Worm (Caenorhabditis elegans) whole organism, L4 larva: ENCODE data around the gene mrt-2.

ENCODE experiments used
- F10B5.3 ChIP-seq: sonication (generic microtip); optimal IDR thresholded peaks from 2 replicates; lab custom pipeline; 2016; ENCODE audit warnings: mild to moderate bottlenecking, missing genetic modification characterization, missing compliant biosample characterization
- F44E2.7 ChIP-seq: fragments of 200-800 bp; sonication (Bioruptor generic); IDR thresholded peaks from 2 replicates; pipeline ENCODE4 v2.1.2; 2022; ENCODE audit warnings: missing genetic modification characterization, missing compliant biosample characterization
- Y5F2A.4 ChIP-seq: fragments of 200-800 bp; sonication (Bioruptor generic); optimal IDR thresholded peaks from 2 replicates; lab custom pipeline; 2018; ENCODE audit warnings: mild to moderate bottlenecking, missing genetic modification characterization, missing compliant biosample characterization
- ZK546.5 ChIP-seq, 2 experiments: sonication (generic microtip); optimal IDR thresholded peaks; 2 replicates each; lab custom pipeline; 2017; ENCODE audit warnings: missing biosample characterization in 2 of 2, missing genetic modification characterization in 2 of 2
- aha-1 ChIP-seq: fragments of 150-350 bp; peaks from one replicate; lab custom pipeline; 2014; ENCODE audit warnings: missing biosample characterization, missing genetic modification characterization
- aly-2 ChIP-seq: sonication (generic microtip); optimal IDR thresholded peaks from 2 replicates; lab custom pipeline; 2018; ENCODE audit warnings: missing biosample characterization, missing genetic modification characterization
- cey-2 ChIP-seq: sonication (generic microtip); optimal IDR thresholded peaks from 3 replicates; lab custom pipeline; 2017; ENCODE audit warnings: missing genetic modification characterization, mild to moderate bottlenecking, missing compliant biosample characterization, antibody characterized with exemption, borderline replicate concordance; ENCODE audit not compliant: insufficient read depth
- daf-16 ChIP-seq, 3 experiments: sonication (generic microtip); optimal IDR thresholded peaks; 2 replicates each; lab custom pipeline; 2016 to 2017; ENCODE audit warnings: missing genetic modification characterization in 3 of 3, missing genetic modification reagents in 3 of 3, mild to moderate bottlenecking in 2 of 3, missing compliant biosample characterization in 2 of 3, missing biosample characterization in 1 of 3, moderate library complexity in 1 of 3
- dmd-6 ChIP-seq: fragments of 200-800 bp; sonication (Bioruptor generic); IDR thresholded peaks from 2 replicates; pipeline ENCODE4 v1.3.6; 2022; ENCODE audit warnings: missing genetic modification reagents, missing genetic modification characterization, missing compliant biosample characterization
- duxl-1 ChIP-seq: sonication (generic microtip); optimal IDR thresholded peaks from 2 replicates; lab custom pipeline; 2016; ENCODE audit warnings: mild to moderate bottlenecking, missing genetic modification characterization, moderate library complexity, missing compliant biosample characterization; ENCODE audit not compliant: poor library complexity
- dve-1 ChIP-seq: sonication (generic microtip); optimal IDR thresholded peaks from 2 replicates; lab custom pipeline; 2017; ENCODE audit warnings: antibody characterized with exemption, mild to moderate bottlenecking, missing genetic modification characterization, missing compliant biosample characterization; ENCODE audit not compliant: insufficient read depth
- fos-1 ChIP-seq: fragments of 150-350 bp; optimal IDR thresholded peaks from 2 replicates; lab custom pipeline; 2014; ENCODE audit warnings: missing biosample characterization, missing genetic modification characterization
- hlh-11 ChIP-seq: fragments of 200-800 bp; sonication (Bioruptor generic); optimal IDR thresholded peaks from 2 replicates; lab custom pipeline; 2018; ENCODE audit warnings: mild to moderate bottlenecking, missing genetic modification characterization, missing compliant biosample characterization
- hlh-30 ChIP-seq: sonication (generic microtip); optimal IDR thresholded peaks from 2 replicates; lab custom pipeline; 2017; ENCODE audit warnings: antibody characterized with exemption, mild to moderate bottlenecking, missing genetic modification characterization, missing compliant biosample characterization; ENCODE audit not compliant: insufficient read depth
- hmg-1.1 ChIP-seq: fragments of 200-800 bp; sonication (Bioruptor generic); IDR thresholded peaks from 2 replicates; pipeline ENCODE4 v1.3.6; 2022; ENCODE audit warnings: missing genetic modification reagents, missing genetic modification characterization, missing compliant biosample characterization
- lin-1 ChIP-seq: fragments of 200-800 bp; sonication (Bioruptor generic); IDR thresholded peaks from 2 replicates; pipeline ENCODE4 v1.3.6; 2022; ENCODE audit warnings: missing genetic modification reagents, missing genetic modification characterization, missing compliant biosample characterization
- lin-38 ChIP-seq: fragments of 200-800 bp; sonication (Bioruptor generic); IDR thresholded peaks from 2 replicates; pipeline ENCODE4 v1.3.6; 2022; ENCODE audit warnings: missing genetic modification reagents, missing genetic modification characterization, missing compliant biosample characterization
- lin-39 ChIP-seq: fragments of 150-350 bp; optimal IDR thresholded peaks from 2 replicates; lab custom pipeline; 2014; ENCODE audit warnings: missing biosample characterization, missing genetic modification reagents, missing genetic modification characterization
- lir-3 ChIP-seq: sonication (generic microtip); optimal IDR thresholded peaks from 2 replicates; lab custom pipeline; 2016; ENCODE audit warnings: mild to moderate bottlenecking, missing genetic modification characterization, missing compliant biosample characterization
- madf-5 ChIP-seq, 2 experiments: fragments of 200-800 bp; sonication (Bioruptor generic); IDR thresholded peaks; 2 replicates each; pipeline ENCODE4 v1.3.6; 2022; ENCODE audit warnings: missing compliant biosample characterization in 2 of 2, missing genetic modification characterization in 2 of 2
- nhr-102 ChIP-seq: sonication (generic microtip); optimal IDR thresholded peaks from 2 replicates; lab custom pipeline; 2016; ENCODE audit warnings: mild to moderate bottlenecking, missing genetic modification characterization, moderate library complexity, missing compliant biosample characterization
- nhr-111 ChIP-seq: fragments of 200-800 bp; sonication (Bioruptor generic); optimal IDR thresholded peaks from 2 replicates; lab custom pipeline; 2018; ENCODE audit warnings: mild to moderate bottlenecking, missing genetic modification characterization, missing compliant biosample characterization
- nhr-28 ChIP-seq: fragments of 150-350 bp; optimal IDR thresholded peaks from 2 replicates; lab custom pipeline; 2014; ENCODE audit warnings: missing biosample characterization, missing genetic modification characterization
- nhr-41 ChIP-seq: fragments of 200-800 bp; sonication (Bioruptor generic); IDR thresholded peaks from 2 replicates; pipeline ENCODE4 v1.3.6; 2022; ENCODE audit warnings: missing genetic modification reagents, missing genetic modification characterization, missing compliant biosample characterization
- nhr-76 ChIP-seq: fragments of 150-350 bp; optimal IDR thresholded peaks from 2 replicates; lab custom pipeline; 2014; ENCODE audit warnings: missing biosample characterization, missing genetic modification characterization
- pha-4 ChIP-seq, 2 experiments: fragments of 150-350 bp in 1 of 2; fragments of 200-800 bp in 1 of 2; sonication (Bioruptor generic) in 1 of 2; IDR thresholded peaks in 1 of 2; optimal IDR thresholded peaks in 1 of 2; 2 replicates each; pipeline versions ENCODE4 v1.3.6 to Lab custom; 2014 to 2022; ENCODE audit warnings: missing genetic modification characterization in 2 of 2, missing genetic modification reagents in 2 of 2, missing biosample characterization in 1 of 2, missing compliant biosample characterization in 1 of 2
- saeg-2 ChIP-seq: fragments of 200-800 bp; sonication (Bioruptor generic); IDR thresholded peaks from 2 replicates; pipeline ENCODE4 v1.3.6; 2022; ENCODE audit warnings: missing genetic modification reagents, missing genetic modification characterization, missing compliant biosample characterization
- sdz-12 ChIP-seq: fragments of 200-800 bp; sonication (Bioruptor generic); optimal IDR thresholded peaks from 2 replicates; lab custom pipeline; 2018; ENCODE audit warnings: mild to moderate bottlenecking, missing genetic modification characterization, missing compliant biosample characterization
- set-16 ChIP-seq: fragments of 200-800 bp; sonication (Bioruptor generic); IDR thresholded peaks from 2 replicates; pipeline ENCODE4 v1.3.6; 2022; ENCODE audit warnings: missing genetic modification reagents, missing genetic modification characterization, missing compliant biosample characterization

mrt-2 gene

DNA sequence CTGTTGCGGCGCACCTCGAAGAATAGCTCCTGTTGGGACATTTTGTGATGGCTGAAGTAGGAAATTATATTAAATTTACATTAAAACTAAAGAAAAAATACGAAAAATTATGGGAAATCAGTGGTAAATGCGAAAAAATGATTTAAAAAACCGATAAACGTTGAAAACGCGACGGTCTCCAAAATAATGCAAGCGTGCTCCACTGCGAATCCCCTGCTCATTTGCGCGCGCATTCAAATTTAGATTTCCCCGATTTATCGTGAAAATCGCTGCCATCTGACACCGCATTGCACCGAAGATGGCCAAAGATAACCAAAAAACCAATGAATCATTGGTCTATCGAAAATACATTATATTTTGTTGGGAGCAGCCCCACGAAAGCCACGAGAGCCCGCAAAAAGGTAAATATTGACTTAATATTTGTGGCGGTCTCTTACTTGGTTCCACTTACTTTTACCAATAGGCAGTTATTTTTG lies 27.1 kb upstream of the mrt-2 start, which contains the start of the genes elb-1 and Y41C4A.11 (continued):
- no peak for TF ChIP-seq F44E2.7 (GFP tag; lab: Robert Waterston, UW)
- no peak for TF ChIP-seq lin-39 (tag; lab: Kevin White, UChicago)
- TF ChIP-seq aha-1 (tag; lab: Kevin White, UChicago): no peak
- TF ChIP-seq, all 104 proteins: peak for 18

DNA sequence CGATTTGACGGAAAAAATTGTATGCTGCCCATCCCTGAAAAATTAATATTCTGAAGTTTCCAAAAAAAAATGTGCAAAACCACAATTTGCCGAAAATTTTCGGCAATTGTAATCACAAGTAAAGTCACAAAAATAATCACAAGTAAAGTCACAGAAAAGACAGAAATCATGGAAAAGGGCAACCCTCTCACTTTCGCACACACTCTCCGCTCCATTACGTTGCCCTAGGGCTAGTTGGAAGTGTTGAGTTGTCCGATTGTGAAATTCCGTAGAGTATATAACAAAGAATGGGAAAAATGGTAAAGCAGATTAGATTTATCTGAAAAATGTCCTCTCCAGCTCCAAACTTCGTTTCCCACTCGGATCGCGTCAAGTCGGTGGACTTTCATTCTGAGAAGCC lies 25.2 kb upstream of the mrt-2 start, which contains the start of gene Y41C4A.32:
Gene Y41C4A.32 (plus strand): TSS at position 302 of the 400 bp plus-strand sequence.
- peak; percentile 43 for TF ChIP-seq hlh-30 (tag; lab: Kevin White, UChicago)
- no peak for TF ChIP-seq duxl-1
- TF ChIP-seq saeg-2 (GFP tag; lab: Robert Waterston, UW): no peak
- 0 out of 2 replicates have a peak, but pooled peaks have one; percentile 19 for TF ChIP-seq hmg-1.1 (GFP tag; lab: Robert Waterston, UW)
- peak; percentile 9 for TF ChIP-seq nhr-28 (tag; lab: Kevin White, UChicago)
- peak; percentile 7 for TF ChIP-seq hlh-11 (tag; lab: Kevin White, UChicago)
- TF ChIP-seq lin-38 (GFP tag; lab: Robert Waterston, UW): peak; percentile 29
- TF ChIP-seq, all 104 proteins: peak for 5

DNA sequence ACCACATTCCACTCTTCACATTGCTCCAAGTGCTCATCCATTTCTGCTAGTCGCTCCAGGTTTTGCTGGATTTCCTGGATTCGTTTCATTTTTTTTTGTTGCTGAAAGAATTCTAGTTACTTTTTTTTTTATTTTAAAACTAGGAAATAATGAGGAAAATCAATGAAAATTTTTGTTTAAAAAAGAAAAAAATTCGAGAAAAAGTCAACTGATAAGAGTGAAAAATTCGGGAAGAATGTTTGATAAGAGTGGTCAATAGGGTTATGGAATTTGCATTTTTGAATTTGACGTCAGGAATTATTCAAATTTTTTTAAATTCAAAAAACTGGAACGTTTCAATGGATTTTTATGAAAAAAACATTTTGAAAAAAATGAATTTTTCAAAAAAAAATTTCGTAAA lies 20.0 kb upstream of the mrt-2 start, which contains the start of gene Y41C4A.12:
Gene Y41C4A.12 (minus strand): TSS at position 101 of the 400 bp plus-strand sequence.
- TF ChIP-seq daf-16 (GFP tag; optimal IDR thresholded peaks at IDR 0.05; lab: Kevin White, UChicago) (no peak), daf-16 (tag; optimal IDR thresholded peaks at IDR 0.05; lab: Kevin White, UChicago) (peak; percentile 31), fos-1 (no peak), dve-1 (tag; lab: Kevin White, UChicago) (no peak)

DNA sequence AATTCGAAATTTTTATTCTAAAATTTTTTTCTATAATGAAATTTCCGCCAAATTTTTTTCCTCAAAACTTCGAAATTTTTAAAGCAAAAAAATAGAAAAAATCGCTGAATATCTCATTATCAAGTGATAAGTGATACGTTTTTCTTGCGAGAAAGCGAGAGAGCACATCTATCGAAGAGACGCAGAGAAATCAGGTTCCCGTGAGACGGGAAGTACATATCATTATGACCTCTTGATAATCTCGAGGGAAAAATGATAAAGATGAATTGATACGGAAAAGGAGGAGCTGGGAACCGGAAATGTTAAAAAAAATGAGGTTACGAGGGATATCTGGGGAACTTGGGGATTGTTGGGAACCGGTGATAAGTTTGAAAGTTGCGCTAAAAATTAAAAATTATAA lies 19.6 kb upstream of the mrt-2 start:
- TF ChIP-seq madf-5 (GFP tag; IDR thresholded peaks at IDR 0.05; lab: Robert Waterston, UW) (no peak), sdz-12 (no peak), Y5F2A.4 (GFP tag; lab: Kevin White, UChicago) (no peak), nhr-28 (tag; lab: Kevin White, UChicago) (peak; percentile 3), F10B5.3 (no peak), ZK546.5 (tag; optimal IDR thresholded peaks at IDR 0.05; lab: Kevin White, UChicago) (no peak), dmd-6 (GFP tag; lab: Robert Waterston, UW) (peak; percentile 43), nhr-76 (tag; lab: Kevin White, UChicago) (no peak), nhr-41 (GFP tag; lab: Robert Waterston, UW) (peak; percentile 55; the same call in 1 of the 2 replicates), lir-3 (tag; lab: Kevin White, UChicago) (no peak), aly-2 (tag; lab: Kevin White, UChicago) (no peak), hlh-11 (tag; lab: Kevin White, UChicago) (peak; percentile 17), daf-16 (GFP tag; optimal IDR thresholded peaks at IDR 0.05; lab: Kevin White, UChicago) (no peak), daf-16 (tag; optimal IDR thresholded peaks at IDR 0.05; lab: Kevin White, UChicago) (no peak), lin-1 (peak; percentile 39; the same call in 1 of the 2 replicates), hlh-30 (tag; lab: Kevin White, UChicago) (peak; percentile 68), nhr-102 (tag; lab: Kevin White, UChicago) (no peak)

DNA sequence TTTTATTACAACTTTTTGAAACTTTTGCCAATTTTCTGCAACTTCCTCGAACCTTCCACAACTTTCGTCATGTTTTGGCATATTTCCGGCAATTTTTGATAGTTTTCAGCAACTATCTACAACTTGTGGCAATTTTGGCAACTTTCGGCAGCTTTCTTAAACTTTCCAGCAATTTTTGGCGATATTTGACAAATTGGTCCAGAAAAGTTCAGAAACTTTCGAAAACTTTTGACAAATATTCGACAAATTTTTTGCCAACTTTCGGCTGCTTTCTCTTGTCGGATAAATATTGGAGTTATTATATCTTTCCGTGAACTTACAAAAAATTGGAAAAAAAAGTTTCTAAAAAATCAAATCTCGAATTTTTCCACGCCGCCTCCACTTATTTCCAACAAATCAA lies 16.3 kb upstream of the mrt-2 start, which contains the start of gene Y41C4A.18:
Gene Y41C4A.18 (plus strand): TSS at position 301 of the 400 bp plus-strand sequence.
- TF ChIP-seq aha-1 (tag; lab: Kevin White, UChicago) (peak; percentile 39), cey-2 (tag; lab: Kevin White, UChicago) (no peak)

DNA sequence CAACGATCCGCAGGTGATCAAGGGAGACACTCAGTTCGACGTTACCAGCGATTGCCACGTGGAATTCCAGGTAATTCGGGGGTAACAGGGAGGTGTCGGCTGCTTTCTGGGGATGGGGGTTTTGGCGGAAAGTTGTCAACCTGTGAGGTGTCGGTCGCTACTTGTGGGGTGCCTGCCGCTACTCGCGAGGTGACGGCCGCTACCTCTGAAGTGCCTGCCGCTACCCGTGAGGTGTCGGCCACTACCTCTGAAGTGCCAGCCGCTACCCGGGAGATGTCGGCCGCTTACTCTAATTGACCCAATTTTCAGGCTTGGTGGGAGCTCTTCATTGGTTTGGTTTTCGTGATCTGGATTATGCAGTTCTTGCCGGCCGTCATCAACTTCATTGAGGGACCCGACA lies 15.7 kb upstream of the mrt-2 start:
- TF ChIP-seq nhr-111 (GFP tag; lab: Kevin White, UChicago) (no peak), pha-4 (GFP tag; IDR thresholded peaks at IDR 0.05; lab: Robert Waterston, UW) (no peak), pha-4 (tag; optimal IDR thresholded peaks at IDR 0.05; lab: Kevin White, UChicago) (no peak), madf-5 (GFP tag; IDR thresholded peaks at IDR 0.05; lab: Robert Waterston, UW) (0 out of 4 replicates have a peak, but pooled peaks of 1 of the 2 experiments have one; percentile 17), set-16 (GFP tag; lab: Robert Waterston, UW) (peak; percentile 89)
- TF ChIP-seq, all 104 proteins: peak for 2
